Fruit fly (Drosophila melanogaster): ENCODE results near the gene Ndf.

The Ndf gene

DNA sequence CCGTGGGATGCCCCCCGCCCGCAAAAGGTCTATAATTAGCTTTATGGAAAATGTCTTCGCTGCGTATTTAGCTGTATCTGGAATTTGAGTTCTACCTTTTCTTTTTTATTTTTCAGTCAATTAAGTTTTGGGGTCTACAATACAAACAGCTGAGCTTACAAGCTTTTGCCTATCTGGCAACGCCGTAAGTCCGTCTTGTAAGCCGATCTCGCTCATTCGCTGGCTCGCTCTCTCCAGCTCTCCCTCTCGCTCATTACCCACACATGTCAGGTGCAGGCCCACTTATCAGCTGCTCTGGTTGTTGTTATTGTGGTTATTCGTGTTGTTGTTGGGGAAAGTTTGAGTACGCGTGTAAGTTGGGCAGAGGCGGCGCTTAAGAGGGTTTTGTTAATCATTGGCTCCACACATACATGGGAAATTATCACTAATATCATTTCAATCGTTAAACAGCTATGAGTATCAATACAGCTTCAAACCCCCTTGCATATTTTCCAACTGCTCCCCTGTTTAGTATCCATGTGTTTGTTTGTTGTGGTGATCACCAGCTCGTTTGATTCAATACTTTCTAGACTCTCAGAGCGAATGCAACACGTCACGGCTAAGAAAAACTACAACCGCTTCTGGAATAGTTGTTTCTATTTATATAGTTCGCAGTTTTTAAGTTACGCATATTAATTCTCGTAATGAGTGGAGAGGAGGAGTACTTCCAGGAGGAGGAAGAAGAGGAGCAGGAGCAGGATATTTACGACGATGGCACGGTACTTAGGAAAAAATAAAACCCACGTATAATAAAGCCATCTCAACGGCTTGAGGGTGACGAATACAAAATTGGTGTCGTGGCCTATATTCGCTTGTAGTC is 6.4 kb downstream of the Ndf start (continued):
- TF ChIP-seq mld (GFP tag; IDR thresholded peaks at IDR 0.05; ENCODE audit: partially characterized antibody), result no peak
- TF ChIP-seq CG7271 (tag; optimal IDR thresholded peaks at IDR 0.05), result peak; percentile 72
- peak; percentile 94 for TF ChIP-seq en (GFP tag; optimal IDR thresholded peaks at IDR 0.05)
- peak; percentile 94 for TF ChIP-seq CG9215 (GFP tag; IDR thresholded peaks at IDR 0.05)
- peak; percentile 97 for TF ChIP-seq pb (GFP tag; optimal IDR thresholded peaks at IDR 0.05)
- peak; percentile 80 for TF ChIP-seq Nf-YB (GFP tag; optimal IDR thresholded peaks at IDR 0.05)
- TF ChIP-seq Meics (GFP tag; optimal IDR thresholded peaks at IDR 0.05), result peak; percentile 97
- peak; percentile 97 for TF ChIP-seq CG2889 (GFP tag; IDR thresholded peaks at IDR 0.05)
- peak; percentile 98 for TF ChIP-seq lmd (GFP tag; IDR thresholded peaks at IDR 0.05)
- TF ChIP-seq CG12236 (GFP tag; optimal IDR thresholded peaks at IDR 0.05), result peak; percentile 91
- TF ChIP-seq Max (GFP tag; optimal IDR thresholded peaks at IDR 0.05), result peak; percentile 90
- TF ChIP-seq CG2202 (tag; optimal IDR thresholded peaks at IDR 0.05), result peak; percentile 94
- TF ChIP-seq salm (tag; optimal IDR thresholded peaks at IDR 0.05), result peak; percentile 89
- peak; percentile 95 for TF ChIP-seq Hr3 (GFP tag; optimal IDR thresholded peaks at IDR 0.05)
- TF ChIP-seq Ets97D (GFP tag; optimal IDR thresholded peaks at IDR 0.05), result peak; percentile 91
- TF ChIP-seq zen2 (GFP tag; IDR thresholded peaks at IDR 0.05; ENCODE audit: partially characterized antibody), result 0 out of 3 replicates have a peak, but pooled peaks have one; percentile 49
- TF ChIP-seq emc (GFP tag; optimal IDR thresholded peaks at IDR 0.05), result peak; percentile 96
- TF ChIP-seq Hand (GFP tag; optimal IDR thresholded peaks at IDR 0.05), result peak; percentile 92
- peak; percentile 95 for TF ChIP-seq CG11085 (GFP tag; IDR thresholded peaks at IDR 0.05)
- TF ChIP-seq exex (tag; optimal IDR thresholded peaks at IDR 0.05), result no peak
- peak; percentile 86 for TF ChIP-seq GATAe (GFP tag; conservative IDR thresholded peaks at IDR 0.05)
- peak; percentile 97 for TF ChIP-seq Optix (GFP tag; IDR thresholded peaks at IDR 0.05)
- TF ChIP-seq CG17912 (GFP tag; optimal IDR thresholded peaks at IDR 0.05), result peak; percentile 95
- peak; percentile 97 for TF ChIP-seq CG12155 (GFP tag; optimal IDR thresholded peaks at IDR 0.05)
- peak; percentile 91 for TF ChIP-seq Bdp1 (GFP tag; optimal IDR thresholded peaks at IDR 0.05)
- TF ChIP-seq CG3726 (GFP tag; IDR thresholded peaks at IDR 0.05), result peak; percentile 89; the same call in 2 of the 3 replicates
- TF ChIP-seq caup (GFP tag; optimal IDR thresholded peaks at IDR 0.05; ENCODE audit: severe bottlenecking), result peak; percentile 97
- peak; percentile 94 for TF ChIP-seq danr (GFP tag; IDR thresholded peaks at IDR 0.05)
- peak; percentile 91 for TF ChIP-seq CG8290 (GFP tag; optimal IDR thresholded peaks at IDR 0.05)
- TF ChIP-seq CG8290 (tag; optimal IDR thresholded peaks at IDR 0.05), result peak in 1 of 2 experiments; percentile 100
- TF ChIP-seq lilli (GFP tag; optimal IDR thresholded peaks at IDR 0.05), result peak; percentile 99
- TF ChIP-seq zfh2 (GFP tag; optimal IDR thresholded peaks at IDR 0.05), result peak; percentile 99
- TF ChIP-seq ci (GFP tag; IDR thresholded peaks at IDR 0.05), result peak; percentile 99
- peak; percentile 89 for TF ChIP-seq CG11560 (tag; IDR thresholded peaks at IDR 0.05)
- TF ChIP-seq Hmr (GFP tag; optimal IDR thresholded peaks at IDR 0.05), result peak; percentile 97
- no peak for TF ChIP-seq Dfd (GFP tag; optimal IDR thresholded peaks at IDR 0.05)
- peak; percentile 95 for TF ChIP-seq CG17829 (tag; optimal IDR thresholded peaks at IDR 0.05)
- peak; percentile 97 for TF ChIP-seq CG2678 (tag; optimal IDR thresholded peaks at IDR 0.05)
- peak; percentile 94 for TF ChIP-seq sug (tag; optimal IDR thresholded peaks at IDR 0.05)
- TF ChIP-seq cas (GFP tag; IDR thresholded peaks at IDR 0.05), result peak; percentile 97
- TF ChIP-seq sc (optimal IDR thresholded peaks at IDR 0.05), result no peak
- TF ChIP-seq sc (GFP tag; optimal IDR thresholded peaks at IDR 0.05), result peak; percentile 85
- TF ChIP-seq Xrp1 (GFP tag; IDR thresholded peaks at IDR 0.05), result peak; percentile 98
- peak; percentile 97 for TF ChIP-seq Atf6 (GFP tag; IDR thresholded peaks at IDR 0.05)
- TF ChIP-seq CG9817 (tag; optimal IDR thresholded peaks at IDR 0.05), result peak; percentile 98
- TF ChIP-seq CG10543 (GFP tag; optimal IDR thresholded peaks at IDR 0.05), result peak; percentile 92
- TF ChIP-seq CG34224 (GFP tag; IDR thresholded peaks at IDR 0.05; ENCODE audit: partially characterized antibody), result no peak
- peak; percentile 94 for TF ChIP-seq CG4820 (GFP tag; optimal IDR thresholded peaks at IDR 0.05)
- peak; percentile 92 for TF ChIP-seq CG4617 (GFP tag; optimal IDR thresholded peaks at IDR 0.05; ENCODE audit: borderline replicate concordance)
